Fruit fly (Drosophila melanogaster) whole organism, embryonic: ENCODE measurements around the gene CG46465.

ENCODE experiments used
- Asciz ChIP-seq: fragments of 200-800 bp; sonication (Bioruptor generic); optimal IDR thresholded peaks from 2 replicates; lab custom pipeline; 2017; ENCODE audit warnings: missing biosample characterization, mild to moderate bottlenecking, missing genetic modification characterization, missing genetic modification reagents
- CG11247 ChIP-seq: fragments of 200-800 bp; sonication (Bioruptor generic); IDR thresholded peaks from 2 replicates; pipeline ENCODE4 v1.3.6; 2022; ENCODE audit warnings: missing biosample characterization, missing genetic modification characterization
- CG12744 ChIP-seq: fragments of 200-800 bp; sonication (Bioruptor generic); optimal IDR thresholded peaks from 2 replicates; lab custom pipeline; 2016; ENCODE audit warnings: missing biosample characterization, missing genetic modification characterization
- CG13123 ChIP-seq: fragments of 200-800 bp; sonication (Bioruptor generic); optimal IDR thresholded peaks from 2 replicates; lab custom pipeline; 2016; ENCODE audit warnings: missing biosample characterization, missing genetic modification characterization
- CG14710 ChIP-seq: fragments of 200-800 bp; sonication (Bioruptor generic); optimal IDR thresholded peaks from 3 replicates; lab custom pipeline; 2019; ENCODE audit warnings: missing biosample characterization, mild to moderate bottlenecking, missing genetic modification characterization, moderate library complexity
- CG15479 ChIP-seq: fragments of 200-800 bp; sonication (Bioruptor generic); optimal IDR thresholded peaks from 3 replicates; lab custom pipeline; 2019; ENCODE audit warnings: missing biosample characterization, mild to moderate bottlenecking, missing genetic modification characterization, moderate library complexity
- CG1647 ChIP-seq: fragments of 200-800 bp; sonication (Bioruptor generic); optimal IDR thresholded peaks from 3 replicates; lab custom pipeline; 2016; ENCODE audit warnings: missing biosample characterization, missing genetic modification characterization
- CG16815 ChIP-seq: fragments of 200-800 bp; sonication (Bioruptor generic); optimal IDR thresholded peaks from 3 replicates; lab custom pipeline; 2017; ENCODE audit warnings: missing biosample characterization, mild to moderate bottlenecking, missing genetic modification characterization
- CG17328 ChIP-seq: fragments of 200-800 bp; sonication (Bioruptor generic); IDR thresholded peaks from 2 replicates; pipeline ENCODE4 v1.3.6; 2022; ENCODE audit warnings: missing biosample characterization, missing genetic modification characterization
- CG18764 ChIP-seq: fragments of 200-800 bp; sonication (Bioruptor generic); optimal IDR thresholded peaks from 3 replicates; lab custom pipeline; 2016; ENCODE audit warnings: missing biosample characterization, missing genetic modification characterization
- CG2116 ChIP-seq: fragments of 200-800 bp; sonication (Bioruptor generic); optimal IDR thresholded peaks from 3 replicates; lab custom pipeline; 2018; ENCODE audit warnings: missing biosample characterization, mild to moderate bottlenecking, missing genetic modification characterization
- CG2129 ChIP-seq: fragments of 200-800 bp; sonication (Bioruptor generic); IDR thresholded peaks from 2 replicates; pipeline ENCODE4 v1.3.6; 2022; ENCODE audit warnings: missing biosample characterization, missing genetic modification characterization; ENCODE audit not compliant: partially characterized antibody
- CG3065 ChIP-seq: fragments of 200-800 bp; sonication (Bioruptor generic); optimal IDR thresholded peaks from 2 replicates; lab custom pipeline; 2016; ENCODE audit warnings: missing biosample characterization, missing genetic modification characterization
- CG31388 ChIP-seq: fragments of 200-800 bp; sonication (Bioruptor generic); optimal IDR thresholded peaks from 2 replicates; lab custom pipeline; 2016; ENCODE audit warnings: missing biosample characterization, missing genetic modification characterization
- CG32772 ChIP-seq: fragments of 200-800 bp; sonication (Bioruptor generic); IDR thresholded peaks from 2 replicates; pipeline ENCODE4 v1.3.6; 2022; ENCODE audit warnings: missing biosample characterization, missing genetic modification characterization
- CG3407 ChIP-seq: fragments of 200-800 bp; sonication (Bioruptor generic); optimal IDR thresholded peaks from 2 replicates; lab custom pipeline; 2018; ENCODE audit warnings: missing biosample characterization, mild to moderate bottlenecking, missing genetic modification characterization
- CG6654 ChIP-seq: fragments of 200-800 bp; sonication (Bioruptor generic); optimal IDR thresholded peaks from 2 replicates; lab custom pipeline; 2017; ENCODE audit warnings: missing biosample characterization, mild to moderate bottlenecking, missing genetic modification characterization
- CG8924 ChIP-seq: fragments of 200-800 bp; optimal IDR thresholded peaks from 3 replicates; lab custom pipeline; 2019; ENCODE audit warnings: missing biosample characterization, mild to moderate bottlenecking, missing genetic modification characterization, moderate library complexity
- CG9876 ChIP-seq: fragments of 200-800 bp; sonication (Bioruptor generic); optimal IDR thresholded peaks from 2 replicates; lab custom pipeline; 2016; ENCODE audit warnings: missing biosample characterization, missing genetic modification characterization
- CoRest ChIP-seq: fragments of 200-800 bp; sonication (Bioruptor generic); optimal IDR thresholded peaks from 3 replicates; lab custom pipeline; 2018; ENCODE audit warnings: missing biosample characterization, mild to moderate bottlenecking, missing genetic modification characterization, moderate library complexity
- Doc3 ChIP-seq: fragments of 200-800 bp; sonication (Bioruptor generic); IDR thresholded peaks from 3 replicates; pipeline ENCODE4 v1.3.6; 2022; ENCODE audit warnings: missing biosample characterization, missing genetic modification characterization; ENCODE audit not compliant: partially characterized antibody
- GATAe ChIP-seq: fragments of 200-800 bp; sonication (Bioruptor generic); conservative IDR thresholded peaks from 2 replicates; pipeline ENCODE4 v1.3.6; 2022; ENCODE audit warnings: missing biosample characterization, missing genetic modification characterization
- Gsc ChIP-seq: fragments of 200-800 bp; sonication (Bioruptor generic); IDR thresholded peaks from 2 replicates; pipeline ENCODE4 v1.3.6; 2022; ENCODE audit warnings: missing biosample characterization, missing genetic modification characterization
- HLH4C ChIP-seq: fragments of 200-800 bp; sonication (Bioruptor generic); IDR thresholded peaks from 3 replicates; pipeline ENCODE4 v1.3.6; 2022; ENCODE audit warnings: missing biosample characterization, missing genetic modification characterization; ENCODE audit not compliant: partially characterized antibody
- Hr39 ChIP-seq: fragments of >200 bp; optimal IDR thresholded peaks from 2 replicates; lab custom pipeline; 2017
- MTF-1 ChIP-seq: fragments of 200-800 bp; sonication (Bioruptor generic); optimal IDR thresholded peaks from 2 replicates; lab custom pipeline; 2018; ENCODE audit warnings: missing biosample characterization, mild to moderate bottlenecking, missing genetic modification characterization, borderline replicate concordance
- Med ChIP-seq: fragments of 200-800 bp; sonication (Bioruptor generic); peaks from one replicate; lab custom pipeline; 2016; ENCODE audit warnings: missing biosample characterization, missing genetic modification characterization, mild to moderate bottlenecking, inconsistent platforms, moderate library complexity
- Mes4 ChIP-seq: fragments of 200-800 bp; sonication (Bioruptor generic); optimal IDR thresholded peaks from 2 replicates; lab custom pipeline; 2016; ENCODE audit warnings: missing biosample characterization, missing genetic modification characterization
- NC2β ChIP-seq: fragments of 200-800 bp; sonication (Bioruptor generic); optimal IDR thresholded peaks from 2 replicates; lab custom pipeline; 2016; ENCODE audit warnings: missing biosample characterization, missing genetic modification characterization
- PHDP ChIP-seq: fragments of 200-800 bp; sonication (Bioruptor generic); optimal IDR thresholded peaks from 3 replicates; lab custom pipeline; 2018; ENCODE audit warnings: missing biosample characterization, mild to moderate bottlenecking, missing genetic modification characterization, moderate library complexity
- ab ChIP-seq: fragments of 200-800 bp; sonication (Bioruptor generic); optimal IDR thresholded peaks from 2 replicates; lab custom pipeline; 2016; ENCODE audit warnings: missing biosample characterization, missing genetic modification characterization
- ase ChIP-seq: fragments of 200-800 bp; sonication (Bioruptor generic); IDR thresholded peaks from 3 replicates; pipeline ENCODE4 v1.3.6; 2022; ENCODE audit warnings: missing biosample characterization, missing genetic modification characterization
- ato ChIP-seq: fragments of 200-800 bp; sonication (Bioruptor generic); IDR thresholded peaks from 2 replicates; pipeline ENCODE4 v1.3.6; 2022; ENCODE audit warnings: missing biosample characterization, missing genetic modification characterization; ENCODE audit not compliant: partially characterized antibody
- crp ChIP-seq, 2 experiments: fragments of 200-800 bp; sonication (Bioruptor generic); optimal IDR thresholded peaks; 2 replicates in 1 of 2; 3 replicates in 1 of 2; lab custom pipeline; 2017; ENCODE audit warnings: missing biosample characterization in 2 of 2, missing genetic modification characterization in 2 of 2, mild to moderate bottlenecking in 1 of 2, moderate library complexity in 1 of 2
- danr ChIP-seq: fragments of 200-800 bp; sonication (Bioruptor generic); IDR thresholded peaks from 2 replicates; pipeline ENCODE4 v1.3.6; 2022; ENCODE audit warnings: missing biosample characterization, missing genetic modification characterization
- ems ChIP-seq: fragments of 200-800 bp; sonication (Bioruptor generic); optimal IDR thresholded peaks from 3 replicates; lab custom pipeline; 2016; ENCODE audit warnings: missing biosample characterization, missing genetic modification characterization
- fd64A ChIP-seq: fragments of 200-800 bp; sonication (Bioruptor generic); optimal IDR thresholded peaks from 3 replicates; lab custom pipeline; 2018; ENCODE audit warnings: missing biosample characterization, mild to moderate bottlenecking, missing genetic modification characterization
- gfzf ChIP-seq: fragments of 200-800 bp; sonication (Bioruptor generic); optimal IDR thresholded peaks from 2 replicates; lab custom pipeline; 2016; ENCODE audit warnings: missing biosample characterization, mild to moderate bottlenecking, missing genetic modification characterization, moderate library complexity
- gro ChIP-seq: fragments of 200-800 bp; sonication (Bioruptor generic); optimal IDR thresholded peaks from 2 replicates; lab custom pipeline; 2016; ENCODE audit warnings: missing biosample characterization, missing genetic modification characterization
- gt ChIP-seq: fragments of 200-800 bp; sonication (Bioruptor generic); IDR thresholded peaks from 2 replicates; pipeline ENCODE4 v1.3.6; 2022; ENCODE audit warnings: missing biosample characterization, missing genetic modification characterization
- hkb ChIP-seq, 2 experiments: fragments of 200-800 bp in 1 of 2; fragments of >200 bp in 1 of 2; sonication (Bioruptor generic) in 1 of 2; IDR thresholded peaks in 1 of 2; optimal IDR thresholded peaks in 1 of 2; 2 replicates each; pipeline versions ENCODE4 v1.3.6 to Lab custom; 2017 to 2022; ENCODE audit warnings: missing biosample characterization in 1 of 2, missing genetic modification characterization in 1 of 2
- knrl ChIP-seq: fragments of 200-800 bp; sonication (Bioruptor generic); IDR thresholded peaks from 3 replicates; pipeline ENCODE4 v1.3.6; 2022; ENCODE audit warnings: missing biosample characterization, missing genetic modification characterization; ENCODE audit not compliant: partially characterized antibody
- lbe ChIP-seq: fragments of 200-800 bp; sonication (Bioruptor generic); optimal IDR thresholded peaks from 2 replicates; lab custom pipeline; 2016; ENCODE audit warnings: missing biosample characterization, mild to moderate bottlenecking, missing genetic modification characterization
- maf-S ChIP-seq: fragments of 200-800 bp; sonication (Bioruptor generic); optimal IDR thresholded peaks from 2 replicates; lab custom pipeline; 2016; ENCODE audit warnings: missing biosample characterization, missing genetic modification characterization
- oc ChIP-seq: fragments of 200-800 bp; sonication (Bioruptor generic); optimal IDR thresholded peaks from 2 replicates; lab custom pipeline; 2018; ENCODE audit warnings: missing biosample characterization, mild to moderate bottlenecking, missing genetic modification characterization, moderate library complexity
- otp ChIP-seq: fragments of 200-800 bp; sonication (Bioruptor generic); IDR thresholded peaks from 3 replicates; pipeline ENCODE4, ENCODE4 v1.3.6; 2022; ENCODE audit warnings: missing biosample characterization, missing genetic modification characterization
- ro ChIP-seq: fragments of 200-800 bp; sonication (Bioruptor generic); IDR thresholded peaks from 2 replicates; pipeline ENCODE4 v1.3.6; 2022; ENCODE audit warnings: missing biosample characterization, missing genetic modification characterization
- schlank ChIP-seq: fragments of 200-800 bp; sonication (Bioruptor generic); optimal IDR thresholded peaks from 2 replicates; lab custom pipeline; 2018; ENCODE audit warnings: missing biosample characterization, mild to moderate bottlenecking, missing genetic modification characterization
- sens ChIP-seq: fragments of 200-800 bp; sonication (Bioruptor generic); peaks from one replicate; lab custom pipeline; 2016; ENCODE audit warnings: missing biosample characterization, missing genetic modification characterization
- slou ChIP-seq: fragments of 200-800 bp; sonication (Bioruptor generic); optimal IDR thresholded peaks from 3 replicates; lab custom pipeline; 2016; ENCODE audit warnings: missing biosample characterization, missing genetic modification characterization
- tin ChIP-seq: fragments of 200-800 bp; sonication (Bioruptor generic); optimal IDR thresholded peaks from 3 replicates; lab custom pipeline; 2016; ENCODE audit warnings: missing biosample characterization, missing genetic modification characterization
- tna ChIP-seq: fragments of 200-800 bp; sonication (Bioruptor generic); IDR thresholded peaks from 2 replicates; pipeline ENCODE4 v1.3.6; 2022; ENCODE audit warnings: missing biosample characterization, missing genetic modification characterization; ENCODE audit not compliant: partially characterized antibody

The CG46465 gene

dm6 chr2L:19002959-19003371, 10.7 kb downstream of the CG46465 start, which contains the start of gene CG31793 (continued):
- TF ChIP-seq ase (GFP tag; lab: Robert Waterston, UW) (0 out of 3 replicates have a peak, but pooled peaks have one; percentile 20), lbe (GFP tag; lab: Kevin White, UChicago) (peak; percentile 54), CG2116 (peak; percentile 1), ro (GFP tag; lab: Robert Waterston, UW) (no peak), CG31388 (GFP tag; lab: Kevin White, UChicago) (no peak), CG3407 (GFP tag; lab: Kevin White, UChicago) (no peak), Mes4 (GFP tag; lab: Kevin White, UChicago) (no peak), ato (no peak), fd64A (no peak), CG32772 (no peak), CG17328 (GFP tag; lab: Robert Waterston, UW) (no peak), Doc3 (GFP tag; lab: Robert Waterston, UW) (no peak), CG3065 (GFP tag; lab: Kevin White, UChicago) (no peak), CG12744 (GFP tag; lab: Kevin White, UChicago) (no peak), oc (tag; lab: Kevin White, UChicago) (no peak), CG13123 (no peak), crp (GFP tag; optimal IDR thresholded peaks at IDR 0.05; lab: Kevin White, UChicago) (peak in 1 of 2 experiments; percentile 81), Hr39 (lab: Kevin White, UChicago) (no peak), CG15479 (peak; percentile 69), ems (GFP tag; lab: Kevin White, UChicago) (no peak), CG1647 (GFP tag; lab: Kevin White, UChicago) (no peak), CG14710 (tag; lab: Kevin White, UChicago) (peak; percentile 2), ab (GFP tag; lab: Kevin White, UChicago) (no peak), CG6654 (no peak), schlank (tag; lab: Kevin White, UChicago) (no peak), gfzf (GFP tag; lab: Kevin White, UChicago) (no peak), CG16815 (GFP tag; lab: Kevin White, UChicago) (no peak), otp (no peak), MTF-1 (GFP tag; lab: Kevin White, UChicago) (no peak), Asciz (GFP tag; lab: Kevin White, UChicago) (peak; percentile 39), Med (peak; percentile 84), HLH4C (GFP tag; lab: Robert Waterston, UW) (no peak), gt (GFP tag; lab: Robert Waterston, UW) (no peak), hkb (optimal IDR thresholded peaks at IDR 0.05; lab: Kevin White, UChicago) (no peak), hkb (GFP tag; IDR thresholded peaks at IDR 0.05; lab: Robert Waterston, UW) (peak; percentile 63), Gsc (GFP tag; lab: Robert Waterston, UW) (no peak), knrl (GFP tag; lab: Robert Waterston, UW) (no peak), CG8924 (tag; lab: Kevin White, UChicago) (peak; percentile 67), tin (GFP tag; lab: Kevin White, UChicago) (peak; percentile 2)

dm6 chr2L:19009130-19009529, 16.8 kb downstream of the CG46465 start, which contains the start of gene RpL30:
RpL30 (minus strand) TSS chr2L:19009306.
- TF ChIP-seq CG11247 (GFP tag; lab: Robert Waterston, UW) (peak; percentile 81), CoRest (peak; percentile 82), tin (GFP tag; lab: Kevin White, UChicago) (peak; percentile 80), schlank (tag; lab: Kevin White, UChicago) (peak; percentile 92), maf-S (GFP tag; lab: Kevin White, UChicago) (peak; percentile 90), CG18764 (peak; percentile 86), GATAe (peak; percentile 68; the same call in 1 of the 2 replicates), NC2β (peak; percentile 99), danr (0 out of 2 replicates have a peak, but pooled peaks have one; percentile 27), gro (peak; percentile 90), sens (GFP tag; lab: Kevin White, UChicago) (peak; percentile 97), CG2129 (GFP tag; lab: Robert Waterston, UW) (no peak), tna (no peak), slou (GFP tag; lab: Kevin White, UChicago) (peak; percentile 77), PHDP (tag; lab: Kevin White, UChicago) (peak; percentile 92), CG9876 (GFP tag; lab: Kevin White, UChicago) (peak; percentile 94)
